Fruit fly (Drosophila melanogaster): ENCODE results near the gene trp.

Gene trp

dm6 chr3R:29894393-29894792 lies 25.7 kb downstream of the trp start (continued):
- TF ChIP-seq CG1792 (GFP tag; optimal IDR thresholded peaks at IDR 0.05) (no peak), lab (GFP tag; optimal IDR thresholded peaks at IDR 0.05) (peak; percentile 69), CG5953 (GFP tag; IDR thresholded peaks at IDR 0.05) (no peak), Side (GFP tag; optimal IDR thresholded peaks at IDR 0.05) (peak; percentile 4), hth (optimal IDR thresholded peaks at IDR 0.05) (no peak), MESR4 (GFP tag; optimal IDR thresholded peaks at IDR 0.05) (no peak), lov (optimal IDR thresholded peaks at IDR 0.05) (no peak), lov (GFP tag; IDR thresholded peaks at IDR 0.05) (no peak), vvl (GFP tag; IDR thresholded peaks at IDR 0.05) (peak; percentile 51; the same call in 1 of the 2 replicates), ttk (GFP tag; IDR thresholded peaks at IDR 0.05) (peak; percentile 29; the same call in 1 of the 2 replicates), cg (GFP tag; optimal IDR thresholded peaks at IDR 0.05) (no peak), CG17361 (GFP tag; IDR thresholded peaks at IDR 0.05) (peak; percentile 67), Elba2 (GFP tag; optimal IDR thresholded peaks at IDR 0.05) (no peak), CG11695 (GFP tag; IDR thresholded peaks at IDR 0.05) (peak; percentile 73), sr (GFP tag; IDR thresholded peaks at IDR 0.05) (peak; percentile 3; the same call in 1 of the 3 replicates), dan (GFP tag; IDR thresholded peaks at IDR 0.05) (no peak), Hsf (GFP tag; optimal IDR thresholded peaks at IDR 0.05) (peak; percentile 40), CG1603 (tag; optimal IDR thresholded peaks at IDR 0.05) (peak; percentile 52), sd (tag; optimal IDR thresholded peaks at IDR 0.05) (no peak), CG9797 (GFP tag; optimal IDR thresholded peaks at IDR 0.05) (no peak), fd96Cb (tag; optimal IDR thresholded peaks at IDR 0.05) (peak; percentile 53), br (optimal IDR thresholded peaks at IDR 0.05) (no peak), HHEX (GFP tag; optimal IDR thresholded peaks at IDR 0.05) (peak; percentile 63), Ets97D (GFP tag; optimal IDR thresholded peaks at IDR 0.05) (no peak), otp (GFP tag; IDR thresholded peaks at IDR 0.05) (no peak), CG12155 (GFP tag; optimal IDR thresholded peaks at IDR 0.05) (peak; percentile 29), CG34224 (GFP tag; IDR thresholded peaks at IDR 0.05; ENCODE audit: partially characterized antibody) (no peak), CG31388 (GFP tag; optimal IDR thresholded peaks at IDR 0.05) (peak; percentile 18), kni (GFP tag; optimal IDR thresholded peaks at IDR 0.05) (no peak), fd64A (GFP tag; optimal IDR thresholded peaks at IDR 0.05) (no peak), bbx (GFP tag; IDR thresholded peaks at IDR 0.05; ENCODE audit: partially characterized antibody) (no peak), kay (GFP tag; optimal IDR thresholded peaks at IDR 0.05) (peak; percentile 10), CG4854 (GFP tag; optimal IDR thresholded peaks at IDR 0.05) (peak; percentile 19), HLH3B (GFP tag; IDR thresholded peaks at IDR 0.05) (peak; percentile 67), zf30C (GFP tag; optimal IDR thresholded peaks at IDR 0.05) (no peak), zfh1 (GFP tag; IDR thresholded peaks at IDR 0.05) (peak; percentile 35; the same call in 1 of the 3 replicates), ham (GFP tag; IDR thresholded peaks at IDR 0.05) (0 out of 2 replicates have a peak, but pooled peaks have one; percentile 32), sug (tag; optimal IDR thresholded peaks at IDR 0.05) (peak; percentile 66), jing (GFP tag; optimal IDR thresholded peaks at IDR 0.05) (no peak), CG11504 (tag; optimal IDR thresholded peaks at IDR 0.05) (peak; percentile 77), Lhr (GFP tag; optimal IDR thresholded peaks at IDR 0.05) (no peak), Drgx (GFP tag; IDR thresholded peaks at IDR 0.05) (peak; percentile 84), az2 (GFP tag; optimal IDR thresholded peaks at IDR 0.05) (peak; percentile 36), CG17912 (GFP tag; optimal IDR thresholded peaks at IDR 0.05) (no peak), CoRest (tag; optimal IDR thresholded peaks at IDR 0.05) (peak; percentile 76), dmrt11E (tag; optimal IDR thresholded peaks at IDR 0.05) (no peak), BtbVII (GFP tag; optimal IDR thresholded peaks at IDR 0.05) (peak; percentile 58), unpg (GFP tag; optimal IDR thresholded peaks at IDR 0.05) (peak; percentile 69), maf-S (GFP tag; optimal IDR thresholded peaks at IDR 0.05) (peak; percentile 18), CG18476 (GFP tag; optimal IDR thresholded peaks at IDR 0.05) (no peak), CG8089 (GFP tag; optimal IDR thresholded peaks at IDR 0.05) (no peak), Awh (GFP tag; IDR thresholded peaks at IDR 0.05) (0 out of 2 replicates have a peak, but pooled peaks have one; percentile 33)
